Fruit fly (Drosophila melanogaster): ENCODE measurements around the gene heca.

heca gene

dm6 chr3R:30296035-30296434, 18.3 kb downstream of the heca start (continued):
- TF ChIP-seq ATbp (GFP tag; optimal IDR thresholded peaks at IDR 0.05) = peak; percentile 77
- peak; percentile 63 for TF ChIP-seq CG16815 (GFP tag; optimal IDR thresholded peaks at IDR 0.05)
- peak; percentile 58 for TF ChIP-seq CG1603 (tag; optimal IDR thresholded peaks at IDR 0.05)
- TF ChIP-seq inv (GFP tag; IDR thresholded peaks at IDR 0.05; ENCODE audit: partially characterized antibody) = no peak
- no peak for TF ChIP-seq da (GFP tag; optimal IDR thresholded peaks at IDR 0.05)
- peak; percentile 79 for TF ChIP-seq CG12391 (tag; optimal IDR thresholded peaks at IDR 0.05)
- TF ChIP-seq NK7.1 (GFP tag; optimal IDR thresholded peaks at IDR 0.05) = no peak
- TF ChIP-seq H2.0 (GFP tag; IDR thresholded peaks at IDR 0.05) = peak; percentile 87
- peak; percentile 50 for TF ChIP-seq Camta (GFP tag; optimal IDR thresholded peaks at IDR 0.05)
- peak; percentile 76 for TF ChIP-seq tin (GFP tag; optimal IDR thresholded peaks at IDR 0.05)
- peak; percentile 60 for TF ChIP-seq CG17385 (GFP tag; optimal IDR thresholded peaks at IDR 0.05)
- TF ChIP-seq nau (GFP tag; optimal IDR thresholded peaks at IDR 0.05) = peak; percentile 53
- peak; percentile 79 for TF ChIP-seq PHDP (tag; optimal IDR thresholded peaks at IDR 0.05)
- no peak for TF ChIP-seq Eip74EF (GFP tag; optimal IDR thresholded peaks at IDR 0.05)
- peak; percentile 55 for TF ChIP-seq CG4707 (GFP tag; optimal IDR thresholded peaks at IDR 0.05)
- TF ChIP-seq CG32767 (GFP tag; IDR thresholded peaks at IDR 0.05) = peak; percentile 85
- TF ChIP-seq wek (GFP tag; optimal IDR thresholded peaks at IDR 0.05) = peak; percentile 14
- TF ChIP-seq chif (GFP tag; optimal IDR thresholded peaks at IDR 0.05) = peak; percentile 53 to 70
- peak; percentile 81 for TF ChIP-seq sens (GFP tag)
- TF ChIP-seq D19A (tag; optimal IDR thresholded peaks at IDR 0.05) = peak; percentile 67
- TF ChIP-seq CG10543 (GFP tag; optimal IDR thresholded peaks at IDR 0.05) = no peak
- TF ChIP-seq CG9215 (GFP tag; IDR thresholded peaks at IDR 0.05) = peak; percentile 51; the same call in 1 of the 2 replicates
- TF ChIP-seq CG8924 (tag; optimal IDR thresholded peaks at IDR 0.05) = peak; percentile 75
- TF ChIP-seq CG14667 (GFP tag; IDR thresholded peaks at IDR 0.05) = peak; percentile 83
- TF ChIP-seq CG18011 (GFP tag; optimal IDR thresholded peaks at IDR 0.05) = peak; percentile 50
- peak; percentile 56 for TF ChIP-seq Atf-2 (GFP tag; optimal IDR thresholded peaks at IDR 0.05)
- peak; percentile 78 for TF ChIP-seq CG10959 (GFP tag; IDR thresholded peaks at IDR 0.05)
- no peak; the same call in 1 of the 2 replicates for TF ChIP-seq chm (GFP tag; IDR thresholded peaks at IDR 0.05)
- peak; percentile 45 for TF ChIP-seq CG12104 (GFP tag; optimal IDR thresholded peaks at IDR 0.05)
- TF ChIP-seq CG6272 (GFP tag; IDR thresholded peaks at IDR 0.05) = peak; percentile 60
- peak; percentile 19 for TF ChIP-seq Antp (GFP tag; optimal IDR thresholded peaks at IDR 0.05)
- peak; percentile 48; the same call in 1 of the 2 replicates for TF ChIP-seq CG16779 (GFP tag; IDR thresholded peaks at IDR 0.05)
- peak in 1 of 2 experiments; percentile 88 for TF ChIP-seq Hr51 (GFP tag; optimal IDR thresholded peaks at IDR 0.05)
- TF ChIP-seq CG1647 (GFP tag; optimal IDR thresholded peaks at IDR 0.05) = no peak
- TF ChIP-seq CG12942 (GFP tag; optimal IDR thresholded peaks at IDR 0.05) = peak; percentile 79
- TF ChIP-seq hth (optimal IDR thresholded peaks at IDR 0.05) = no peak
- TF ChIP-seq CG4328 (GFP tag; optimal IDR thresholded peaks at IDR 0.05) = no peak
- TF ChIP-seq CG14710 (tag; optimal IDR thresholded peaks at IDR 0.05) = peak; percentile 68
- peak; percentile 61 for TF ChIP-seq CG18599 (GFP tag; optimal IDR thresholded peaks at IDR 0.05)
- no peak for TF ChIP-seq sima (GFP tag; optimal IDR thresholded peaks at IDR 0.05)
- peak; percentile 61 for TF ChIP-seq CG6654 (GFP tag; optimal IDR thresholded peaks at IDR 0.05)
- TF ChIP-seq CG10979 (tag; optimal IDR thresholded peaks at IDR 0.05) = peak; percentile 80
- peak; percentile 59; the same call in 1 of the 2 replicates for TF ChIP-seq CkIIα-i1 (GFP tag; IDR thresholded peaks at IDR 0.05)
- TF ChIP-seq sisA (GFP tag; IDR thresholded peaks at IDR 0.05) = peak; percentile 89
- TF ChIP-seq Lhr (GFP tag; optimal IDR thresholded peaks at IDR 0.05) = peak; percentile 22
- TF ChIP-seq ro (GFP tag; IDR thresholded peaks at IDR 0.05) = peak; percentile 63; the same call in 1 of the 2 replicates
- TF ChIP-seq lola (GFP tag; optimal IDR thresholded peaks at IDR 0.05) = peak in 1 of 3 experiments; percentile 57
- TF ChIP-seq NC2β (GFP tag; optimal IDR thresholded peaks at IDR 0.05) = peak; percentile 39
- peak; percentile 59 for TF ChIP-seq CG4360 (GFP tag; IDR thresholded peaks at IDR 0.05)
- no peak for TF ChIP-seq usp (GFP tag; optimal IDR thresholded peaks at IDR 0.05)
